Fruit fly (Drosophila melanogaster) whole organism, adult: Measurements from ENCODE around the gene SK.

Experiments
- CG11617 ChIP-seq: fragments of 200-800 bp; sonication (Bioruptor generic); optimal IDR thresholded peaks from 2 replicates; lab custom pipeline; 2017; ENCODE audit warnings: mild to moderate bottlenecking, missing biosample characterization, missing genetic modification reagents, missing genetic modification characterization
- CG12768 ChIP-seq: fragments of 200-800 bp; sonication (Bioruptor generic); optimal IDR thresholded peaks from 2 replicates; lab custom pipeline; 2017; ENCODE audit warnings: missing biosample characterization, missing genetic modification characterization, mild to moderate bottlenecking, moderate library complexity, missing genetic modification reagents
- CG14711 ChIP-seq: fragments of 200-800 bp; sonication (Bioruptor generic); optimal IDR thresholded peaks from 2 replicates; lab custom pipeline; 2018; ENCODE audit warnings: missing biosample characterization, mild to moderate bottlenecking, missing genetic modification characterization, moderate library complexity
- CG1620 ChIP-seq: fragments of 200-800 bp; sonication (Bioruptor generic); optimal IDR thresholded peaks from 2 replicates; lab custom pipeline; 2016; ENCODE audit warnings: missing biosample characterization, missing genetic modification characterization
- CG33017 ChIP-seq: fragments of 200-800 bp; sonication (Bioruptor generic); optimal IDR thresholded peaks from 2 replicates; lab custom pipeline; 2018; ENCODE audit warnings: missing biosample characterization, mild to moderate bottlenecking, missing genetic modification characterization, moderate library complexity
- CG5204 ChIP-seq: fragments of 200-800 bp; sonication (Bioruptor generic); optimal IDR thresholded peaks from 2 replicates; lab custom pipeline; 2016; ENCODE audit warnings: missing biosample characterization, missing genetic modification characterization
- CG7045 ChIP-seq: fragments of 200-800 bp; sonication (Bioruptor generic); optimal IDR thresholded peaks from 2 replicates; lab custom pipeline; 2017; ENCODE audit warnings: missing biosample characterization, mild to moderate bottlenecking, missing genetic modification characterization
- CG7101 ChIP-seq: fragments of 200-800 bp; sonication (Bioruptor generic); optimal IDR thresholded peaks from 2 replicates; lab custom pipeline; 2018; ENCODE audit warnings: missing biosample characterization, mild to moderate bottlenecking, missing genetic modification characterization, moderate library complexity
- Clk ChIP-seq: fragments of 200-800 bp; sonication (Bioruptor generic); optimal IDR thresholded peaks from 2 replicates; lab custom pipeline; 2017; ENCODE audit warnings: missing biosample characterization, missing genetic modification characterization
- Crg-1 ChIP-seq: fragments of 200-800 bp; sonication (Bioruptor generic); optimal IDR thresholded peaks from 2 replicates; lab custom pipeline; 2016; ENCODE audit warnings: missing biosample characterization, missing genetic modification characterization
- Hr96 ChIP-seq: fragments of 200-800 bp; sonication (Bioruptor generic); optimal IDR thresholded peaks from 2 replicates; lab custom pipeline; 2016; ENCODE audit warnings: missing biosample characterization, missing genetic modification characterization
- Mnt ChIP-seq: fragments of 200-800 bp; sonication (Bioruptor generic); optimal IDR thresholded peaks from 2 replicates; lab custom pipeline; 2016; ENCODE audit warnings: missing biosample characterization, mild to moderate bottlenecking, missing genetic modification characterization
- bab1 ChIP-seq: fragments of 200-800 bp; sonication (Bioruptor generic); optimal IDR thresholded peaks from 3 replicates; lab custom pipeline; 2019; ENCODE audit warnings: missing biosample characterization, mild to moderate bottlenecking, missing genetic modification characterization, moderate library complexity
- cic ChIP-seq: fragments of 200-800 bp; sonication (Bioruptor generic); optimal IDR thresholded peaks from 2 replicates; lab custom pipeline; 2017; ENCODE audit warnings: missing biosample characterization, mild to moderate bottlenecking, missing genetic modification characterization, moderate library complexity
- cnc ChIP-seq, 2 experiments: fragments of >200 bp; optimal IDR thresholded peaks; 2 replicates each; lab custom pipeline; 2017
- kay ChIP-seq: fragments of 200-800 bp; sonication (Bioruptor generic); peaks from one replicate; lab custom pipeline; 2016; ENCODE audit warnings: missing biosample characterization, missing genetic modification characterization, borderline replicate concordance
- ovo ChIP-seq: fragments of 200-800 bp; sonication (Bioruptor generic); optimal IDR thresholded peaks from 2 replicates; lab custom pipeline; 2016; ENCODE audit warnings: missing biosample characterization, missing genetic modification characterization
- pad ChIP-seq: fragments of 200-800 bp; sonication (Bioruptor generic); optimal IDR thresholded peaks from 3 replicates; lab custom pipeline; 2017; ENCODE audit warnings: missing biosample characterization, missing genetic modification characterization, mild to moderate bottlenecking, moderate library complexity, missing genetic modification reagents
- tj ChIP-seq: fragments of 200-800 bp; sonication (Bioruptor generic); optimal IDR thresholded peaks from 3 replicates; lab custom pipeline; 2017; ENCODE audit warnings: missing biosample characterization, mild to moderate bottlenecking, missing genetic modification characterization, moderate library complexity
- toe ChIP-seq: fragments of 200-800 bp; sonication (Bioruptor generic); optimal IDR thresholded peaks from 2 replicates; lab custom pipeline; 2016; ENCODE audit warnings: missing biosample characterization, missing genetic modification characterization

SK gene

dm6 chrX:5419045-5419901 lies 79.2 kb downstream of the SK start:
- TF ChIP-seq CG11617 (GFP tag; lab: Kevin White, UChicago) (peak; percentile 34), CG33017 (tag; lab: Kevin White, UChicago) (peak; percentile 21), Mnt (GFP tag; lab: Kevin White, UChicago) (no peak), ovo (GFP tag; lab: Kevin White, UChicago) (peak; percentile 32), CG12768 (GFP tag; lab: Kevin White, UChicago) (no peak), kay (GFP tag; lab: Kevin White, UChicago) (no peak), CG14711 (tag; lab: Kevin White, UChicago) (peak; percentile 40), cic (GFP tag; lab: Kevin White, UChicago) (peak; percentile 25), CG7101 (tag; lab: Kevin White, UChicago) (peak; percentile 45), cnc (optimal IDR thresholded peaks at IDR 0.05; lab: Kevin White, UChicago) (no peak), Clk (GFP tag; lab: Kevin White, UChicago) (no peak), Hr96 (GFP tag; lab: Kevin White, UChicago) (no peak), CG1620 (GFP tag; lab: Kevin White, UChicago) (no peak), CG7045 (GFP tag; lab: Kevin White, UChicago) (no peak)

DNA sequence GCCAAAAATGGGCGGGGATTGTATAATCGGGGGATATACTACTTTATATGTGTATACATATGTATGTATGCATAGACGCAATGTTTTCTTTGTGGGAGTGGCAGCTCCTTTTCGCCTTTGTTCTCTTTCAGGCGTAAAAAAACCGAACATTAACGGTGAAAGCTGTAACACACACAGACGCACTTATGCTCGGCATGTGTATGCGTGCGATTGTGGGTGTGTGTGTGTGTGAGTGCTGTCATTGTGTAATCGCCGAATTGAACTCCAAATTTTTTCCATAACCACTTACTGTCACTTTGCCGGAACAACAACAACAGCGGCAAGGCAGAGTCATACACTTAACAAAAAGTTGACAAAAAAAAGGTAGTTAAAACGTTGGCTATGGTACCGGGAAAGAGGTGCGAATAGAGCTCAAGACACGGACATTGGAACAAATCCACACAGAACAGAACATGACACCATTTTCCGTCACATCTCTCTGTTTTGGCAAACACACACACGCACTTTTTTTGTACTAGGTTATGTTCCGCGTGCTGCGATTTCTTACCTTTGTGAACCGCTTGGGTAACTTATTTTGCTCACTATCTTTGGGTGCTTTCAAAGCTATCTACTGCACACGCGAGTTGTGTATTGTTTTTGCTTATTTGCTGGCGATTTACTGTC lies 80.0 kb downstream of the SK start:
- TF ChIP-seq cic (GFP tag; lab: Kevin White, UChicago) (no peak), toe (GFP tag; lab: Kevin White, UChicago) (no peak), CG5204 (GFP tag; lab: Kevin White, UChicago) (no peak), CG11617 (GFP tag; lab: Kevin White, UChicago) (no peak), ovo (GFP tag; lab: Kevin White, UChicago) (no peak), kay (GFP tag; lab: Kevin White, UChicago) (no peak), CG14711 (tag; lab: Kevin White, UChicago) (no peak), CG12768 (GFP tag; lab: Kevin White, UChicago) (no peak), CG33017 (tag; lab: Kevin White, UChicago) (no peak), pad (GFP tag; lab: Kevin White, UChicago) (no peak), Hr96 (GFP tag; lab: Kevin White, UChicago) (no peak), Clk (GFP tag; lab: Kevin White, UChicago) (no peak), cnc (optimal IDR thresholded peaks at IDR 0.05; lab: Kevin White, UChicago) (no peak), tj (GFP tag; lab: Kevin White, UChicago) (no peak), CG7101 (tag; lab: Kevin White, UChicago) (no peak), CG7045 (GFP tag; lab: Kevin White, UChicago) (no peak)

DNA sequence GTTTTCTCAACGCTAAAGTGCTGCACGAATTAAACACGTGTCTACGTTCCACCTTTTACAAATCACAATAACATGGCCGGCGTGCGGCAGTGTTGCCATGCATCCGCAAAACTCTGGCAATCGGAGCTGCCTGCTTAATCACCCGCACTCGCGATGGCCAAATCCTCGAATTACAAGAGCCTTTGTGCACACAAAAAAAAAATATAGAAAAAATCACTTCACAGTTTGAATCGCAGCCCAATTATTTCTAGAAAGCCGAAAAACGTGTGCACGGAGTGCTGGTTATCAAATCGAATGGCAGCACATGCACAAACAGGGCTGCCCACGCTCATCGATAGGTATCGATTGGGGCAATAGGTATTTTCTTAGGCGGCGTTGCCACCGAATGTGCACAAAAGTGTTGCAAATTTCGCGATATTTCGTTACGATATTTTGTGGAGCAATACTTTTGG lies 80.6 kb downstream of the SK start, which contains the start of gene spoon:
Gene spoon (minus strand): TSS at position 300 of the 452 bp plus-strand sequence.
- TF ChIP-seq cic (GFP tag; lab: Kevin White, UChicago) (no peak), Clk (GFP tag; lab: Kevin White, UChicago) (no peak), CG14711 (tag; lab: Kevin White, UChicago) (peak; percentile 97), Crg-1 (peak; percentile 58), ovo (GFP tag; lab: Kevin White, UChicago) (peak; percentile 31), Mnt (GFP tag; lab: Kevin White, UChicago) (peak; percentile 98), CG1620 (GFP tag; lab: Kevin White, UChicago) (peak; percentile 54), CG5204 (GFP tag; lab: Kevin White, UChicago) (no peak), CG7101 (tag; lab: Kevin White, UChicago) (peak; percentile 21), Hr96 (GFP tag; lab: Kevin White, UChicago) (peak; percentile 74), CG11617 (GFP tag; lab: Kevin White, UChicago) (peak; percentile 48)

DNA sequence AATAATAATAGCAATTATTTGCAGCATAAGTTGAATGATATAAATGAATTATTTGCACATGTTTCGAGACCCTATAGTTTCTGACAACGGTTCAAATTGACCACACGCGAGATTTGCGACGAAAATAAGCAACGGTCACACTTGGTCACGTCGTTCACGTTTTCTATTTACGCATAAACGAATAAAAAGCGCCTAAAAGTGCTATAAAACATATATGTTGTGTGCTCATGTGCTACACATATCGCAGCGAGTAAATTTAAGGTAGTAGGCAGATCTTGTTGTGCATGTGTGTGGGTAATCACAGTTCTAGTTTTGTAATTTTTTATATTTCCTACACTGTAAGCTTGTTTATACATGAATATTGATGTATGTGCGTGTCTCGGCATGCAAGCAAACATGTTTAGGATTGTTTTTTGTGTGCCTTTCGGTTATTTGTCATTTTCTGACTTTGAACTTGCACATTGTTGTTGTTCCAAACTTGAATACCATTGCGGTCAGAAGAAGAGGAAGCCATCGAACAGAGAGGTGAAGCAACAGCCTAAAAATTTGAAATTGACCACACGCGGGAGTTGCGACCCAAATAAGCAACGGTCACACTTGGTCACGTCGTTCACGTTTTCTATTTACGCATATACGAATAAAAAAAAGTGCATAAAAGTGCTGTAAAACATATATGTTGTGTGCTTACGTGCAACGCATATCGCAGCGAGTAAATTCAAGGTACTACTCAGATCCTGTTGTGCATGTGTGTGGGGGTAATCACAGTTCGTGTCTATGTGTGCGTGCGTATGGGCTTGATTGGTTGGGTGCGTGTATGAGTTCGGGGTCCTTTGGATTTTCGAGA lies 81.6 kb downstream of the SK start, which contains the start of gene Usp16-45:
Gene Usp16-45 (plus strand): TSS at position 127 of the 844 bp plus-strand sequence.
- TF ChIP-seq CG14711 (tag; lab: Kevin White, UChicago) (peak; percentile 16), Clk (GFP tag; lab: Kevin White, UChicago) (no peak), cic (GFP tag; lab: Kevin White, UChicago) (no peak), Mnt (GFP tag; lab: Kevin White, UChicago) (peak; percentile 42), toe (GFP tag; lab: Kevin White, UChicago) (no peak), tj (GFP tag; lab: Kevin White, UChicago) (peak; percentile 16), Crg-1 (no peak)

DNA sequence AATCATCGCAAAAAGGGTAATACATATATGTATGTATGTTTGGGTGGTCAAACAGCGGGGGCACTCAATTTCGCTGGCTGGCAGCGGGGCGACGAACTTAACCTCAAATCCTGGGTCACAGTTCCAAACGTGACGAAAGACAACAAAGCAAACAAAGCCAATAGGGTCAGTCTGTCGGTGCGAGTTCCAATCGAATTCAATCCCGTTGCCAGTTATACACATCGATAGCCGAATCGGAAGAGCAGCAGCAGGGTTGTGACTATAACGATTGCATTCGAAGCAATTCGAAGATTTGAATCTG lies 82.2 kb downstream of the SK start:
- no peak for TF ChIP-seq bab1 (GFP tag; lab: Kevin White, UChicago)
- TF ChIP-seq toe (GFP tag; lab: Kevin White, UChicago), result no peak
- no peak for TF ChIP-seq Hr96 (GFP tag; lab: Kevin White, UChicago)
- peak; percentile 19 for TF ChIP-seq Mnt (GFP tag; lab: Kevin White, UChicago)
- TF ChIP-seq CG5204 (GFP tag; lab: Kevin White, UChicago), result no peak
- TF ChIP-seq CG7045 (GFP tag; lab: Kevin White, UChicago), result no peak
